Fruit fly (Drosophila melanogaster) whole organism, embryonic: ENCODE measurements around the gene CG14613.

ENCODE experiments used
- Bgb ChIP-seq: fragments of 200-800 bp; sonication (Bioruptor generic); IDR thresholded peaks from 2 replicates; pipeline ENCODE4 v1.3.6; 2022; ENCODE audit warnings: missing biosample characterization, missing genetic modification characterization; ENCODE audit not compliant: partially characterized antibody
- CG10979 ChIP-seq: fragments of 200-800 bp; sonication (Bioruptor generic); optimal IDR thresholded peaks from 2 replicates; lab custom pipeline; 2018; ENCODE audit warnings: missing biosample characterization, mild to moderate bottlenecking, missing genetic modification characterization, moderate library complexity
- CG12236 ChIP-seq: fragments of 200-800 bp; sonication (Bioruptor generic); optimal IDR thresholded peaks from 2 replicates; lab custom pipeline; 2016; ENCODE audit warnings: missing biosample characterization, missing genetic modification characterization
- CG12391 ChIP-seq: fragments of 200-800 bp; sonication (Bioruptor generic); optimal IDR thresholded peaks from 3 replicates; lab custom pipeline; 2018; ENCODE audit warnings: missing biosample characterization, mild to moderate bottlenecking, missing genetic modification characterization, moderate library complexity
- CG13287 ChIP-seq: fragments of 200-800 bp; sonication (Bioruptor generic); IDR thresholded peaks from 2 replicates; pipeline ENCODE4 v1.3.6; 2022; ENCODE audit warnings: missing biosample characterization, missing genetic modification characterization; ENCODE audit not compliant: partially characterized antibody
- CG15514 ChIP-seq: fragments of 200-800 bp; sonication (Bioruptor generic); optimal IDR thresholded peaks from 3 replicates; lab custom pipeline; 2017; ENCODE audit warnings: missing biosample characterization, missing genetic modification characterization, mild to moderate bottlenecking, moderate library complexity, missing genetic modification reagents
- CG15601 ChIP-seq: fragments of 200-800 bp; sonication (Bioruptor generic); optimal IDR thresholded peaks from 3 replicates; lab custom pipeline; 2019; ENCODE audit warnings: missing biosample characterization, mild to moderate bottlenecking, missing genetic modification characterization, moderate library complexity
- CG17186 ChIP-seq: fragments of 200-800 bp; sonication (Bioruptor generic); optimal IDR thresholded peaks from 3 replicates; lab custom pipeline; 2017; ENCODE audit warnings: missing biosample characterization, missing genetic modification reagents, missing genetic modification characterization
- CG18262 ChIP-seq: fragments of 200-800 bp; optimal IDR thresholded peaks from 3 replicates; lab custom pipeline; 2019; ENCODE audit warnings: missing biosample characterization, mild to moderate bottlenecking, missing genetic modification characterization, moderate library complexity
- CG18619 ChIP-seq: fragments of 200-800 bp; sonication (Bioruptor generic); optimal IDR thresholded peaks from 3 replicates; lab custom pipeline; 2017; ENCODE audit warnings: missing biosample characterization, mild to moderate bottlenecking, missing genetic modification characterization
- CG2120 ChIP-seq: fragments of 200-800 bp; sonication (Bioruptor generic); optimal IDR thresholded peaks from 3 replicates; lab custom pipeline; 2016; ENCODE audit warnings: missing biosample characterization, missing genetic modification characterization
- CG2129 ChIP-seq: fragments of 200-800 bp; sonication (Bioruptor generic); IDR thresholded peaks from 2 replicates; pipeline ENCODE4 v1.3.6; 2022; ENCODE audit warnings: missing biosample characterization, missing genetic modification characterization; ENCODE audit not compliant: partially characterized antibody
- CG3065 ChIP-seq: fragments of 200-800 bp; sonication (Bioruptor generic); optimal IDR thresholded peaks from 2 replicates; lab custom pipeline; 2016; ENCODE audit warnings: missing biosample characterization, missing genetic modification characterization
- CG3838 ChIP-seq: fragments of 200-800 bp; sonication (Bioruptor generic); optimal IDR thresholded peaks from 3 replicates; lab custom pipeline; 2016; ENCODE audit warnings: missing biosample characterization, missing genetic modification characterization
- Chrac-16 ChIP-seq: fragments of 200-800 bp; sonication (Bioruptor generic); optimal IDR thresholded peaks from 3 replicates; lab custom pipeline; 2016; ENCODE audit warnings: missing biosample characterization, missing genetic modification characterization
- Dad ChIP-seq: fragments of 200-800 bp; sonication (Bioruptor generic); optimal IDR thresholded peaks from 3 replicates; lab custom pipeline; 2016; ENCODE audit warnings: missing biosample characterization, missing genetic modification characterization
- Dp ChIP-seq: fragments of 200-800 bp; sonication (Bioruptor generic); optimal IDR thresholded peaks from 2 replicates; lab custom pipeline; 2018; ENCODE audit warnings: missing biosample characterization, mild to moderate bottlenecking, missing genetic modification characterization, moderate library complexity
- Dref ChIP-seq: fragments of 200-800 bp; sonication (Bioruptor generic); IDR thresholded peaks from 2 replicates; pipeline ENCODE4 v1.3.6; 2022; ENCODE audit warnings: missing biosample characterization, missing genetic modification characterization
- Eip74EF ChIP-seq, 2 experiments: fragments of 200-800 bp in 1 of 2; fragments of >200 bp in 1 of 2; sonication (Bioruptor generic) in 1 of 2; optimal IDR thresholded peaks; 2 replicates each; lab custom pipeline; 2017 to 2019; ENCODE audit warnings: missing biosample characterization in 2 of 2, missing genetic modification characterization in 2 of 2, mild to moderate bottlenecking in 1 of 2, moderate library complexity in 1 of 2
- Hr3 ChIP-seq: fragments of 200-800 bp; sonication (Bioruptor generic); optimal IDR thresholded peaks from 3 replicates; lab custom pipeline; 2016; ENCODE audit warnings: missing biosample characterization, missing genetic modification characterization
- Lim3 ChIP-seq: fragments of 200-800 bp; sonication (Bioruptor generic); IDR thresholded peaks from 2 replicates; pipeline ENCODE4 v1.3.6; 2022; ENCODE audit warnings: missing biosample characterization, missing genetic modification characterization
- MBD-R2 ChIP-seq: fragments of 200-800 bp; sonication (Bioruptor generic); IDR thresholded peaks from 2 replicates; pipeline ENCODE4 v1.3.6; 2022; ENCODE audit warnings: missing biosample characterization, missing genetic modification characterization
- MESR4 ChIP-seq: fragments of 200-800 bp; sonication (Bioruptor generic); optimal IDR thresholded peaks from 2 replicates; lab custom pipeline; 2018; ENCODE audit warnings: missing biosample characterization, mild to moderate bottlenecking, missing genetic modification characterization, moderate library complexity
- Pdp1 ChIP-seq, 2 experiments: fragments of 200-800 bp; sonication (Bioruptor generic); optimal IDR thresholded peaks; 3 replicates each; lab custom pipeline; 2016; ENCODE audit warnings: missing biosample characterization in 2 of 2, missing genetic modification characterization in 2 of 2, mild to moderate bottlenecking in 1 of 2, moderate library complexity in 1 of 2
- Poxn ChIP-seq: fragments of 200-800 bp; sonication (Bioruptor generic); IDR thresholded peaks from 2 replicates; pipeline ENCODE4 v1.3.6; 2022; ENCODE audit warnings: missing biosample characterization, missing genetic modification characterization
- Rfx ChIP-seq: fragments of 200-800 bp; sonication (Bioruptor generic); IDR thresholded peaks from 2 replicates; pipeline ENCODE4 v1.3.6; 2022; ENCODE audit warnings: missing biosample characterization, missing genetic modification characterization
- Ssrp ChIP-seq: fragments of 200-800 bp; sonication (Bioruptor generic); optimal IDR thresholded peaks from 2 replicates; lab custom pipeline; 2018; ENCODE audit warnings: missing biosample characterization, mild to moderate bottlenecking, missing genetic modification characterization, moderate library complexity
- ac ChIP-seq: fragments of 200-800 bp; sonication (Bioruptor generic); optimal IDR thresholded peaks from 3 replicates; lab custom pipeline; 2017; ENCODE audit warnings: missing biosample characterization, mild to moderate bottlenecking, missing genetic modification characterization
- bowl ChIP-seq: fragments of 200-800 bp; sonication (Bioruptor generic); IDR thresholded peaks from 2 replicates; pipeline ENCODE4 v1.3.6; 2022; ENCODE audit warnings: missing biosample characterization, missing genetic modification characterization
- crp ChIP-seq, 2 experiments: fragments of 200-800 bp; sonication (Bioruptor generic); optimal IDR thresholded peaks; 2 replicates in 1 of 2; 3 replicates in 1 of 2; lab custom pipeline; 2017; ENCODE audit warnings: missing biosample characterization in 2 of 2, missing genetic modification characterization in 2 of 2, mild to moderate bottlenecking in 1 of 2, moderate library complexity in 1 of 2
- da ChIP-seq: fragments of 200-800 bp; sonication (Bioruptor generic); optimal IDR thresholded peaks from 2 replicates; lab custom pipeline; 2016; ENCODE audit warnings: missing biosample characterization, missing genetic modification characterization
- danr ChIP-seq: fragments of 200-800 bp; sonication (Bioruptor generic); IDR thresholded peaks from 2 replicates; pipeline ENCODE4 v1.3.6; 2022; ENCODE audit warnings: missing biosample characterization, missing genetic modification characterization
- dmrt11E ChIP-seq: fragments of 200-800 bp; sonication (Bioruptor generic); optimal IDR thresholded peaks from 3 replicates; lab custom pipeline; 2018; ENCODE audit warnings: missing biosample characterization, mild to moderate bottlenecking, missing genetic modification characterization, moderate library complexity
- eve ChIP-seq, 2 experiments: fragments of >200 bp; optimal IDR thresholded peaks; 2 replicates each; lab custom pipeline; 2017; ENCODE audit warnings: missing biosample characterization in 2 of 2, missing genetic modification characterization in 2 of 2
- fru ChIP-seq: fragments of >200 bp; optimal IDR thresholded peaks from 2 replicates; lab custom pipeline; 2017
- gcm ChIP-seq: fragments of 200-800 bp; sonication (Bioruptor generic); optimal IDR thresholded peaks from 2 replicates; lab custom pipeline; 2019; ENCODE audit warnings: missing biosample characterization, mild to moderate bottlenecking, missing genetic modification characterization, moderate library complexity
- gt ChIP-seq: fragments of 200-800 bp; sonication (Bioruptor generic); IDR thresholded peaks from 2 replicates; pipeline ENCODE4 v1.3.6; 2022; ENCODE audit warnings: missing biosample characterization, missing genetic modification characterization
- kay ChIP-seq: fragments of 200-800 bp; sonication (Bioruptor generic); optimal IDR thresholded peaks from 2 replicates; lab custom pipeline; 2016; ENCODE audit warnings: missing biosample characterization, missing genetic modification characterization
- luna ChIP-seq: fragments of 200-800 bp; sonication (Bioruptor generic); optimal IDR thresholded peaks from 2 replicates; lab custom pipeline; 2016; ENCODE audit warnings: missing biosample characterization, missing genetic modification characterization
- maf-S ChIP-seq: fragments of 200-800 bp; sonication (Bioruptor generic); optimal IDR thresholded peaks from 2 replicates; lab custom pipeline; 2016; ENCODE audit warnings: missing biosample characterization, missing genetic modification characterization
- odd ChIP-seq: fragments of 200-800 bp; sonication (Bioruptor generic); optimal IDR thresholded peaks from 2 replicates; lab custom pipeline; 2017; ENCODE audit warnings: missing biosample characterization, mild to moderate bottlenecking, missing genetic modification characterization
- pb ChIP-seq: fragments of 200-800 bp; sonication (Bioruptor generic); optimal IDR thresholded peaks from 3 replicates; lab custom pipeline; 2016; ENCODE audit warnings: missing biosample characterization, missing genetic modification characterization
- pros ChIP-seq: fragments of 200-800 bp; sonication (Bioruptor generic); optimal IDR thresholded peaks from 3 replicates; lab custom pipeline; 2019; ENCODE audit warnings: missing biosample characterization, mild to moderate bottlenecking, missing genetic modification characterization, moderate library complexity
- pzg ChIP-seq: fragments of 200-800 bp; sonication (Bioruptor generic); optimal IDR thresholded peaks from 3 replicates; lab custom pipeline; 2018; ENCODE audit warnings: missing biosample characterization, mild to moderate bottlenecking, missing genetic modification characterization, moderate library complexity
- repo ChIP-seq: fragments of 200-800 bp; sonication (Bioruptor generic); optimal IDR thresholded peaks from 2 replicates; lab custom pipeline; 2016; ENCODE audit warnings: missing biosample characterization, missing genetic modification characterization
- run ChIP-seq: fragments of 200-800 bp; sonication (Bioruptor generic); optimal IDR thresholded peaks from 3 replicates; lab custom pipeline; 2018; ENCODE audit warnings: missing biosample characterization, mild to moderate bottlenecking, missing genetic modification characterization
- tup ChIP-seq: fragments of 200-800 bp; sonication (Bioruptor generic); optimal IDR thresholded peaks from 2 replicates; lab custom pipeline; 2016; ENCODE audit warnings: missing biosample characterization, mild to moderate bottlenecking, missing genetic modification characterization, moderate library complexity
- wek ChIP-seq: fragments of 200-800 bp; sonication (Bioruptor generic); optimal IDR thresholded peaks from 3 replicates; lab custom pipeline; 2018; ENCODE audit warnings: missing biosample characterization, mild to moderate bottlenecking, missing genetic modification characterization, moderate library complexity
- wor ChIP-seq: fragments of 200-800 bp; sonication (Bioruptor generic); IDR thresholded peaks from 2 replicates; pipeline ENCODE4 v1.3.6; 2022; ENCODE audit warnings: missing biosample characterization, missing genetic modification characterization

Gene CG14613

dm6 chrX:22474881-22475280 lies 3.1 kb upstream of the CG14613 start:
- TF ChIP-seq maf-S (no peak), Pdp1 (GFP tag; optimal IDR thresholded peaks at IDR 0.05; lab: Kevin White, UChicago) (peak in 1 of 2 experiments; percentile 75)

- TF ChIP-seq Poxn (GFP tag; lab: Robert Waterston, UW): no peak
- TF ChIP-seq Dp: peak; percentile 1
- no peak for TF ChIP-seq Rfx (GFP tag; lab: Robert Waterston, UW)
- peak in 1 of 2 experiments; percentile 80 for TF ChIP-seq crp (GFP tag; optimal IDR thresholded peaks at IDR 0.05; lab: Kevin White, UChicago)
- TF ChIP-seq dmrt11E: no peak
- no peak for TF ChIP-seq Ssrp (tag; lab: Kevin White, UChicago)
- peak; percentile 99 for TF ChIP-seq CG17186 (GFP tag; lab: Kevin White, UChicago)
- TF ChIP-seq da (GFP tag; lab: Kevin White, UChicago): no peak
- no peak for TF ChIP-seq Dad (GFP tag; lab: Kevin White, UChicago)
- no peak for TF ChIP-seq run (tag; lab: Kevin White, UChicago)
- TF ChIP-seq Pdp1 (GFP tag; optimal IDR thresholded peaks at IDR 0.05; lab: Kevin White, UChicago): peak in 1 of 2 experiments; percentile 29
- TF ChIP-seq CG15514 (GFP tag; lab: Kevin White, UChicago): peak; percentile 8
- peak; percentile 51 for TF ChIP-seq MBD-R2
- TF ChIP-seq pros (GFP tag; lab: Kevin White, UChicago): no peak
- TF ChIP-seq gcm (GFP tag; lab: Kevin White, UChicago): no peak
- no peak for TF ChIP-seq Lim3
- TF ChIP-seq Chrac-16 (GFP tag; lab: Kevin White, UChicago): no peak
- TF ChIP-seq kay (GFP tag; lab: Kevin White, UChicago): no peak
- no peak for TF ChIP-seq odd
- TF ChIP-seq wek (GFP tag; lab: Kevin White, UChicago): peak; percentile 15
- no peak for TF ChIP-seq CG18619 (GFP tag; lab: Kevin White, UChicago)
- TF ChIP-seq luna (GFP tag; lab: Kevin White, UChicago): no peak
- no peak for TF ChIP-seq CG10979
- peak; percentile 51 for TF ChIP-seq CG15601
- peak; percentile 13; the same call in 1 of the 2 replicates for TF ChIP-seq CG13287 (GFP tag; lab: Robert Waterston, UW)
- TF ChIP-seq fru (lab: Kevin White, UChicago): no peak
- no peak for TF ChIP-seq gt
- no peak for TF ChIP-seq CG12236 (GFP tag; lab: Kevin White, UChicago)
- peak; percentile 29 for TF ChIP-seq pzg (GFP tag; lab: Kevin White, UChicago)
- no peak for TF ChIP-seq ac (GFP tag; lab: Kevin White, UChicago)
- peak; percentile 37; the same call in 1 of the 2 replicates for TF ChIP-seq Dref
- peak; percentile 31 for TF ChIP-seq MESR4 (GFP tag; lab: Kevin White, UChicago)
- TF ChIP-seq CG12391 (tag; lab: Kevin White, UChicago): no peak
- no peak for TF ChIP-seq repo
- TF ChIP-seq, all 482 proteins: peak for 12
These were observed 1.7 kb upstream of the CG14613 start, which contains the start of gene CG14618 for dm6 chrX:22473520-22473919. CG14618 (plus strand) TSS chrX:22473698.

dm6 chrX:22461218-22461760 lies 10.5 kb downstream of the CG14613 start:
- TF ChIP-seq CG2120 (no peak), CG2129 (no peak), CG18262 (no peak), Eip74EF (GFP tag; optimal IDR thresholded peaks at IDR 0.05; lab: Kevin White, UChicago) (no peak), pb (no peak), Bgb (GFP tag; lab: Robert Waterston, UW) (no peak), tup (GFP tag; lab: Kevin White, UChicago) (no peak), wor (GFP tag; lab: Robert Waterston, UW) (no peak), CG3065 (no peak), Hr3 (GFP tag; lab: Kevin White, UChicago) (no peak), bowl (GFP tag; lab: Robert Waterston, UW) (no peak), fru (lab: Kevin White, UChicago) (no peak), da (GFP tag; lab: Kevin White, UChicago) (no peak), CG3838 (GFP tag; lab: Kevin White, UChicago) (no peak), danr (GFP tag; lab: Robert Waterston, UW) (no peak), eve (GFP tag; optimal IDR thresholded peaks at IDR 0.05; lab: Kevin White, UChicago) (no peak)
